Fruit fly (Drosophila melanogaster): ENCODE results near the gene CG13901.

The CG13901 gene

dm6 chr3L:857063-858015 is 19.7 kb upstream of the CG13901 start, which contains the start of gene dpr20 (continued):
- TF ChIP-seq CG14860 (GFP tag; IDR thresholded peaks at IDR 0.05; ENCODE audit: partially characterized antibody) (no peak), CG2712 (tag; optimal IDR thresholded peaks at IDR 0.05) (peak; percentile 60), lbe (GFP tag; optimal IDR thresholded peaks at IDR 0.05) (no peak), CG9609 (GFP tag; optimal IDR thresholded peaks at IDR 0.05) (peak; percentile 71), HmgD (GFP tag; optimal IDR thresholded peaks at IDR 0.05) (peak; percentile 36), tgo (GFP tag; IDR thresholded peaks at IDR 0.05) (peak; percentile 87), PHDP (tag; optimal IDR thresholded peaks at IDR 0.05) (peak; percentile 80), NC2α (GFP tag; optimal IDR thresholded peaks at IDR 0.05) (no peak), CG13296 (GFP tag; optimal IDR thresholded peaks at IDR 0.05) (peak; percentile 70), eyg (GFP tag; optimal IDR thresholded peaks at IDR 0.05) (peak; percentile 62), tio (GFP tag; optimal IDR thresholded peaks at IDR 0.05) (peak; percentile 55), unc-4 (GFP tag; IDR thresholded peaks at IDR 0.05; ENCODE audit: partially characterized antibody) (no peak), kay (GFP tag; optimal IDR thresholded peaks at IDR 0.05) (no peak), Elba2 (GFP tag; optimal IDR thresholded peaks at IDR 0.05) (no peak), CG31441 (GFP tag; IDR thresholded peaks at IDR 0.05) (peak; percentile 59; the same call in 1 of the 2 replicates), D19A (tag; optimal IDR thresholded peaks at IDR 0.05) (peak; percentile 50), Opbp (GFP tag; IDR thresholded peaks at IDR 0.05; ENCODE audit: partially characterized antibody) (no peak), sqz (GFP tag; optimal IDR thresholded peaks at IDR 0.05) (no peak), CG3847 (GFP tag; IDR thresholded peaks at IDR 0.05) (peak; percentile 79), pita (GFP tag; optimal IDR thresholded peaks at IDR 0.05) (peak; percentile 35), MTF-1 (GFP tag; optimal IDR thresholded peaks at IDR 0.05; ENCODE audit: borderline replicate concordance) (peak; percentile 38), CG7372 (GFP tag; IDR thresholded peaks at IDR 0.05) (peak; percentile 81), CG6272 (GFP tag; IDR thresholded peaks at IDR 0.05) (peak; percentile 84), knrl (GFP tag; IDR thresholded peaks at IDR 0.05; ENCODE audit: partially characterized antibody) (no peak; the same call in 2 of the 3 replicates), seq (GFP tag; IDR thresholded peaks at IDR 0.05) (peak; percentile 81), CG11456 (GFP tag; IDR thresholded peaks at IDR 0.05) (peak; percentile 95), luna (GFP tag; optimal IDR thresholded peaks at IDR 0.05) (peak; percentile 16), gt (GFP tag; IDR thresholded peaks at IDR 0.05) (peak; percentile 17; the same call in 1 of the 2 replicates), CkIIα-i1 (GFP tag; IDR thresholded peaks at IDR 0.05) (no peak), Tbp (GFP tag; optimal IDR thresholded peaks at IDR 0.05) (no peak), CrebB (tag; optimal IDR thresholded peaks at IDR 0.05) (peak; percentile 52), twi (tag; optimal IDR thresholded peaks at IDR 0.05) (peak; percentile 28), CG10267 (tag; optimal IDR thresholded peaks at IDR 0.05) (peak; percentile 41), jumu (GFP tag; optimal IDR thresholded peaks at IDR 0.05) (peak; percentile 64), Adf1 (GFP tag; IDR thresholded peaks at IDR 0.05) (peak; percentile 53), dysf (GFP tag; IDR thresholded peaks at IDR 0.05) (peak; percentile 91), CG12391 (tag; optimal IDR thresholded peaks at IDR 0.05) (peak; percentile 72), tna (GFP tag; IDR thresholded peaks at IDR 0.05; ENCODE audit: partially characterized antibody) (no peak), Dad (GFP tag; optimal IDR thresholded peaks at IDR 0.05) (peak; percentile 67), ham (GFP tag; IDR thresholded peaks at IDR 0.05) (no peak), exex (tag; optimal IDR thresholded peaks at IDR 0.05) (peak; percentile 46), Ets97D (GFP tag; optimal IDR thresholded peaks at IDR 0.05) (peak; percentile 35), sc (optimal IDR thresholded peaks at IDR 0.05) (no peak), sc (GFP tag; optimal IDR thresholded peaks at IDR 0.05) (peak; percentile 0), gce (GFP tag; IDR thresholded peaks at IDR 0.05) (peak; percentile 82), CG13287 (GFP tag; IDR thresholded peaks at IDR 0.05; ENCODE audit: partially characterized antibody) (no peak), CG2199 (GFP tag; IDR thresholded peaks at IDR 0.05) (0 out of 3 replicates have a peak, but pooled peaks have one; percentile 23), CG8359 (GFP tag; optimal IDR thresholded peaks at IDR 0.05; ENCODE audit: borderline replicate concordance) (no peak), CG8478 (optimal IDR thresholded peaks at IDR 0.05) (no peak)

Measured in whole organism, embryonic.